Worm (Caenorhabditis elegans) whole organism, mixed stage, embryonic: ENCODE measurements around the gene nlp-51.
A peak's percentile ranks its signal among the peaks of the same experiment; 100 is the strongest.

Experiments
- bed-3 ChIP-seq: fragments of 200-800 bp; sonication (Bioruptor generic); optimal IDR thresholded peaks from 3 replicates; lab custom pipeline; 2018; ENCODE audit warnings: mild to moderate bottlenecking, missing genetic modification characterization, moderate library complexity, missing compliant biosample characterization
- blmp-1 ChIP-seq: fragments of 150-350 bp; optimal IDR thresholded peaks from 2 replicates; lab custom pipeline; 2014; ENCODE audit warnings: missing biosample characterization, missing genetic modification characterization
- ceh-43 ChIP-seq: fragments of 200-800 bp; sonication (Bioruptor generic); optimal IDR thresholded peaks from 2 replicates; lab custom pipeline; 2018; ENCODE audit warnings: mild to moderate bottlenecking, missing genetic modification characterization, moderate library complexity, missing compliant biosample characterization
- elt-1 ChIP-seq: sonication (generic microtip); optimal IDR thresholded peaks from 2 replicates; lab custom pipeline; 2017; ENCODE audit warnings: missing genetic modification characterization, mild to moderate bottlenecking, missing compliant biosample characterization, antibody characterized with exemption, moderate library complexity, borderline replicate concordance; ENCODE audit not compliant: insufficient read depth
- mls-2 ChIP-seq: sonication (generic microtip); optimal IDR thresholded peaks from 2 replicates; lab custom pipeline; 2016; ENCODE audit warnings: mild to moderate bottlenecking, missing genetic modification characterization, moderate library complexity, missing compliant biosample characterization
- nhr-12 ChIP-seq: fragments of 150-350 bp; optimal IDR thresholded peaks from 2 replicates; lab custom pipeline; 2014; ENCODE audit warnings: missing biosample characterization, missing genetic modification characterization
- nhr-237 ChIP-seq: fragments of 150-350 bp; optimal IDR thresholded peaks from 2 replicates; lab custom pipeline; 2014; ENCODE audit warnings: missing biosample characterization, missing genetic modification characterization
- nhr-28 ChIP-seq: fragments of 150-350 bp; optimal IDR thresholded peaks from 2 replicates; lab custom pipeline; 2014; ENCODE audit warnings: missing biosample characterization, missing genetic modification characterization
- pha-4 ChIP-seq: fragments of 150-350 bp; optimal IDR thresholded peaks from 2 replicates; lab custom pipeline; 2018; ENCODE audit warnings: missing biosample characterization, missing genetic modification reagents, missing genetic modification characterization
- sptf-1 ChIP-seq: sonication (generic microtip); optimal IDR thresholded peaks from 2 replicates; lab custom pipeline; 2017; ENCODE audit warnings: mild to moderate bottlenecking, missing genetic modification characterization, moderate library complexity, missing compliant biosample characterization
- zip-8 ChIP-seq: fragments of 150-350 bp; optimal IDR thresholded peaks from 2 replicates; lab custom pipeline; 2014; ENCODE audit warnings: missing biosample characterization, missing genetic modification characterization

DNA sequence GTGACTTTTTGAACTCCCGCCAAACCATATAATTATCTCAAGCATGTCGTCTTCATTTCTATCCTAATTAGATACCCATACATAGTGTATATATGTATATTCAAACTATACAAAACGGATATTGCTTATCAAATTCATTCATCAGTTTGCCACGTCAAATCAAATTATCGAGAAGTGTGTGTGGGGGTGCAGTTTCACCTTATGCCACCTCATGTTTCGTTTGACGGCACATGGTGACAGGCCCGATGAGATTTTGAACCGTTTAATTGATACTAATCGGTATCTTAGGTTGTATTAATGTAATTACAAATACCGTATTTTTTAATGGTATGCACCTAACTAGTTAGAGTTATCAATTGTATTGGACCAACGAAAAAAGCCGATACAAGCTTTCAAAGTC is 34.8 kb downstream of the nlp-51 start:
- no peak for TF ChIP-seq bed-3 (GFP tag; lab: Kevin White, UChicago)
- no peak for TF ChIP-seq sptf-1 (tag; lab: Kevin White, UChicago)
- TF ChIP-seq zip-8 (tag; lab: Kevin White, UChicago), result no peak
- no peak for TF ChIP-seq nhr-237 (tag; lab: Kevin White, UChicago)
- TF ChIP-seq ceh-43, result peak; percentile 9
- no peak for TF ChIP-seq nhr-12 (tag; lab: Kevin White, UChicago)
- TF ChIP-seq pha-4 (tag; lab: Kevin White, UChicago), result no peak
- TF ChIP-seq elt-1 (tag; lab: Kevin White, UChicago), result no peak
- TF ChIP-seq mls-2 (tag; lab: Kevin White, UChicago), result no peak
- no peak for TF ChIP-seq nhr-28 (tag; lab: Kevin White, UChicago)
- TF ChIP-seq blmp-1, result peak; percentile 32
